Fruit fly (Drosophila melanogaster): ENCODE results near the gene dimm.

The dimm gene

dm6 chr2L:21303655-21304532 is 27.7 kb upstream of the dimm start:
- TF ChIP-seq CG8119 (GFP tag; IDR thresholded peaks at IDR 0.05) (no peak), CG6276 (GFP tag; optimal IDR thresholded peaks at IDR 0.05) (no peak), vri (GFP tag; optimal IDR thresholded peaks at IDR 0.05) (peak; percentile 59), CG6854 (GFP tag; optimal IDR thresholded peaks at IDR 0.05) (no peak), pdm3 (GFP tag; optimal IDR thresholded peaks at IDR 0.05) (no peak), svp (GFP tag) (peak; percentile 86), Gug (GFP tag; IDR thresholded peaks at IDR 0.05) (no peak)

DNA sequence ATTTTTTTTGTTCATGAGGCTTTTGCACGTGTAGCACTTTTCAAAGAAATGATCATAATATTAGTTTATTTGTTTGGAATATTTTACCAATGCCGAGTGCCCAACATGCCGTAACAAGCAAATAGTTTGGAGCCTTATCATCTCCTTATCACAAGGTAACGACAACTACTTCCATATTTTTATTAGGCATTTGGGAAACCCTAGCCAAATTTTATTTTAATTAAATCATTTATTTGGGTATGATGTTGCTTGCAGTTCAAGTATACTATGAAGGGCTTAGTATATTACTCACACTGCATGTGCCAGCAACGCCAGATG is 27.1 kb upstream of the dimm start:
- TF ChIP-seq CG10631 (GFP tag; optimal IDR thresholded peaks at IDR 0.05) (no peak), CG11294 (GFP tag; IDR thresholded peaks at IDR 0.05) (no peak), Gug (GFP tag; IDR thresholded peaks at IDR 0.05) (no peak), esn (GFP tag; optimal IDR thresholded peaks at IDR 0.05) (no peak), Hr4 (GFP tag; optimal IDR thresholded peaks at IDR 0.05) (no peak), CG9139 (GFP tag; optimal IDR thresholded peaks at IDR 0.05) (no peak), OdsH (GFP tag; optimal IDR thresholded peaks at IDR 0.05) (no peak), CG8319 (GFP tag; optimal IDR thresholded peaks at IDR 0.05) (no peak), CG6792 (GFP tag; optimal IDR thresholded peaks at IDR 0.05) (no peak), svp (GFP tag) (no peak), CG4318 (GFP tag; optimal IDR thresholded peaks at IDR 0.05) (no peak), CG6854 (GFP tag; optimal IDR thresholded peaks at IDR 0.05) (no peak), Blimp-1 (GFP tag; optimal IDR thresholded peaks at IDR 0.05) (no peak), CG8119 (GFP tag; IDR thresholded peaks at IDR 0.05) (no peak), spab (GFP tag; optimal IDR thresholded peaks at IDR 0.05) (no peak), Eip75B (GFP tag; optimal IDR thresholded peaks at IDR 0.05) (no peak), CG3032 (tag; optimal IDR thresholded peaks at IDR 0.05) (no peak), fd85E (GFP tag; optimal IDR thresholded peaks at IDR 0.05) (no peak), achi (GFP tag; optimal IDR thresholded peaks at IDR 0.05) (no peak)

DNA sequence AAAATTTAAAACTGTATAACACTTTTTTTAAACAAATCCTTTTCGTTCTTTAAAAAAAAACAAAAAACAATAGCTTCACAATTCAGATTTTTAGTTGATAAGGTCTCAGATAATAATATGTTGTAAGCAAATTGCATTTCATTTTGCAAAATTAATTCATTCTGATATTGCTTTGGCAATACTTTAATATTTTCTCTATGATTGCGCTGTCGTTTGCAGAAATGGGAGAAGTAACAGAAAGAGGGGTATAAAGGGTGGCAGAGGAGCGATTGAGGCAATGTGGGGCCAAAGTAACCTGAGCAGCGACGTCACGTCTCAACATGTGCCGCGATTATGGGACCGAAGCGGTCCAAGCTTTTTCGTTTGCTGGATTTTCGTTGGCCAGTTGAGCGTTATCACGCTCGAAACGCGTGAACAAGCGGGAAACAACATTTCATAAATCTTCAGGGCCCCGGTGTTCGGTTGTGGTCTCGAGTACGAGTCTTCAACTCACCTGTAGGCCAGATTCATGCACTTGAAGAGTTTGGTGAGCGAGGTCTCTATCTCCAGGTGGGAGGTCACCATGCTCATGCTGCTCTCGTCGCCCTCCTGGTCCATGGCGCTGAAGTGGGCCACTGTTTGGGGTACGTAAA is 23.6 kb upstream of the dimm start:
- TF ChIP-seq svp (GFP tag) (peak; percentile 55), CG4318 (GFP tag; optimal IDR thresholded peaks at IDR 0.05) (no peak), Eip93F (GFP tag; optimal IDR thresholded peaks at IDR 0.05) (no peak), Eip78C (GFP tag) (peak; percentile 7), Met (GFP tag; optimal IDR thresholded peaks at IDR 0.05) (no peak), achi (GFP tag; optimal IDR thresholded peaks at IDR 0.05) (no peak), CG8319 (GFP tag; optimal IDR thresholded peaks at IDR 0.05) (peak; percentile 43), Hr39 (GFP tag; optimal IDR thresholded peaks at IDR 0.05) (no peak), Hr38 (GFP tag; optimal IDR thresholded peaks at IDR 0.05) (no peak), dsx (GFP tag; optimal IDR thresholded peaks at IDR 0.05; ENCODE audit: poor library complexity, severe bottlenecking) (no peak)

dm6 chr2L:21309058-21309753 is 22.4 kb upstream of the dimm start:
- peak; percentile 25 for TF ChIP-seq vri (GFP tag; optimal IDR thresholded peaks at IDR 0.05)
- TF ChIP-seq CG16779 (tag; optimal IDR thresholded peaks at IDR 0.05): peak; percentile 67
- no peak for TF ChIP-seq salr (GFP tag; optimal IDR thresholded peaks at IDR 0.05)
- TF ChIP-seq esn (GFP tag; optimal IDR thresholded peaks at IDR 0.05): no peak
- TF ChIP-seq acj6 (GFP tag; optimal IDR thresholded peaks at IDR 0.05): no peak
- no peak for TF ChIP-seq Lpt (GFP tag; optimal IDR thresholded peaks at IDR 0.05)
- peak; percentile 7 to 43 for TF ChIP-seq ss (GFP tag; optimal IDR thresholded peaks at IDR 0.05)
- TF ChIP-seq Eip78C (GFP tag): peak; percentile 65
- TF ChIP-seq CG15336 (GFP tag; IDR thresholded peaks at IDR 0.05): 0 out of 2 replicates have a peak, but pooled peaks have one; percentile 25
- TF ChIP-seq Sox14 (GFP tag; optimal IDR thresholded peaks at IDR 0.05): peak; percentile 25
- peak; percentile 61 for TF ChIP-seq CG9139 (GFP tag; optimal IDR thresholded peaks at IDR 0.05)
- peak; percentile 67 for TF ChIP-seq fkh (GFP tag; optimal IDR thresholded peaks at IDR 0.05)
- TF ChIP-seq CG6276 (GFP tag; optimal IDR thresholded peaks at IDR 0.05): no peak

Measured in whole organism, prepupa.